Worm (Caenorhabditis elegans) whole organism, L4 larva: ENCODE results near the gene C15C7.4.

Experiments
- F44E2.7 ChIP-seq: fragments of 200-800 bp; sonication (Bioruptor generic); IDR thresholded peaks from 2 replicates; pipeline ENCODE4 v2.1.2; 2022; ENCODE audit warnings: missing genetic modification characterization, missing compliant biosample characterization
- T20F7.1 ChIP-seq: fragments of 200-800 bp; sonication (Bioruptor generic); optimal IDR thresholded peaks from 2 replicates; lab custom pipeline; 2018; ENCODE audit warnings: mild to moderate bottlenecking, missing genetic modification characterization, missing compliant biosample characterization
- T26A8.4 ChIP-seq: fragments of 200-800 bp; sonication (Bioruptor generic); IDR thresholded peaks from 2 replicates; pipeline ENCODE4 v1.3.6; 2022; ENCODE audit warnings: missing genetic modification characterization, missing compliant biosample characterization
- Y75B8A.6 ChIP-seq: fragments of 200-800 bp; sonication (Bioruptor generic); IDR thresholded peaks from 2 replicates; pipeline ENCODE4 v1.3.6; 2022; ENCODE audit warnings: missing genetic modification reagents, missing genetic modification characterization, missing compliant biosample characterization
- ZK337.2 ChIP-seq: fragments of 200-800 bp; sonication (Bioruptor generic); IDR thresholded peaks from 2 replicates; pipeline ENCODE4 v1.3.6; 2022; ENCODE audit warnings: missing genetic modification reagents, missing genetic modification characterization, missing compliant biosample characterization
- aha-1 ChIP-seq: fragments of 150-350 bp; peaks from one replicate; lab custom pipeline; 2014; ENCODE audit warnings: missing biosample characterization, missing genetic modification characterization
- aly-2 ChIP-seq: sonication (generic microtip); optimal IDR thresholded peaks from 2 replicates; lab custom pipeline; 2018; ENCODE audit warnings: missing biosample characterization, missing genetic modification characterization
- ama-1 ChIP-seq: fragments of 150-350 bp; optimal IDR thresholded peaks from 2 replicates; lab custom pipeline; 2014; ENCODE audit warnings: inconsistent platforms, mixed read lengths
- ceh-28 ChIP-seq: fragments of 150-350 bp; optimal IDR thresholded peaks from 2 replicates; lab custom pipeline; 2014; ENCODE audit warnings: missing biosample characterization, missing genetic modification reagents, missing genetic modification characterization
- ceh-32 ChIP-seq: sonication (generic microtip); optimal IDR thresholded peaks from 2 replicates; lab custom pipeline; 2016; ENCODE audit warnings: mild to moderate bottlenecking, missing genetic modification characterization, missing compliant biosample characterization; ENCODE audit not compliant: poor library complexity
- ceh-62 ChIP-seq: sonication (generic microtip); optimal IDR thresholded peaks from 2 replicates; lab custom pipeline; 2017; ENCODE audit warnings: missing biosample characterization, missing genetic modification characterization
- ceh-82 ChIP-seq: sonication (generic microtip); optimal IDR thresholded peaks from 2 replicates; lab custom pipeline; 2017; ENCODE audit warnings: missing biosample characterization, missing genetic modification characterization
- cey-2 ChIP-seq: sonication (generic microtip); optimal IDR thresholded peaks from 3 replicates; lab custom pipeline; 2017; ENCODE audit warnings: missing genetic modification characterization, mild to moderate bottlenecking, missing compliant biosample characterization, antibody characterized with exemption, borderline replicate concordance; ENCODE audit not compliant: insufficient read depth
- ctbp-1 ChIP-seq: fragments of 200-800 bp; sonication (Bioruptor generic); IDR thresholded peaks from 2 replicates; pipeline ENCODE4 v1.3.6; 2022; ENCODE audit warnings: missing genetic modification reagents, missing genetic modification characterization, missing compliant biosample characterization
- dmd-6 ChIP-seq: fragments of 200-800 bp; sonication (Bioruptor generic); IDR thresholded peaks from 2 replicates; pipeline ENCODE4 v1.3.6; 2022; ENCODE audit warnings: missing genetic modification reagents, missing genetic modification characterization, missing compliant biosample characterization
- dpl-1 ChIP-seq: fragments of 150-350 bp; optimal IDR thresholded peaks from 2 replicates; lab custom pipeline; 2014; ENCODE audit warnings: missing biosample characterization, missing genetic modification reagents, missing genetic modification characterization
- dve-1 ChIP-seq: sonication (generic microtip); optimal IDR thresholded peaks from 2 replicates; lab custom pipeline; 2017; ENCODE audit warnings: antibody characterized with exemption, mild to moderate bottlenecking, missing genetic modification characterization, missing compliant biosample characterization; ENCODE audit not compliant: insufficient read depth
- egl-27 ChIP-seq: sonication (generic microtip); optimal IDR thresholded peaks from 3 replicates; lab custom pipeline; 2017; ENCODE audit warnings: missing biosample characterization, missing genetic modification reagents, missing genetic modification characterization
- egl-43 ChIP-seq: fragments of 200-800 bp; sonication (Bioruptor generic); IDR thresholded peaks from 2 replicates; pipeline ENCODE4 v1.3.6; 2022; ENCODE audit warnings: missing genetic modification reagents, missing genetic modification characterization, missing compliant biosample characterization
- fos-1 ChIP-seq: fragments of 150-350 bp; optimal IDR thresholded peaks from 2 replicates; lab custom pipeline; 2014; ENCODE audit warnings: missing biosample characterization, missing genetic modification characterization
- hlh-30 ChIP-seq: sonication (generic microtip); optimal IDR thresholded peaks from 2 replicates; lab custom pipeline; 2017; ENCODE audit warnings: antibody characterized with exemption, mild to moderate bottlenecking, missing genetic modification characterization, missing compliant biosample characterization; ENCODE audit not compliant: insufficient read depth
- lin-15B ChIP-seq: fragments of 150-350 bp; sonication (generic microtip); optimal IDR thresholded peaks from 3 replicates; lab custom pipeline; 2014; ENCODE audit warnings: missing biosample characterization, missing genetic modification characterization
- lsy-2 ChIP-seq, 2 experiments: fragments of 150-350 bp in 1 of 2; sonication (generic microtip) in 1 of 2; optimal IDR thresholded peaks; 2 replicates each; lab custom pipeline; 2014 to 2017; ENCODE audit warnings: missing biosample characterization in 2 of 2, missing genetic modification characterization in 2 of 2
- madf-5 ChIP-seq, 2 experiments: fragments of 200-800 bp; sonication (Bioruptor generic); IDR thresholded peaks; 2 replicates each; pipeline ENCODE4 v1.3.6; 2022; ENCODE audit warnings: missing compliant biosample characterization in 2 of 2, missing genetic modification characterization in 2 of 2
- madf-9 ChIP-seq: fragments of 200-800 bp; sonication (Bioruptor generic); conservative IDR thresholded peaks from 2 replicates; pipeline ENCODE4 v1.3.6; 2022; ENCODE audit warnings: missing genetic modification reagents, missing genetic modification characterization, missing compliant biosample characterization
- mep-1 ChIP-seq: fragments of 150-350 bp; sonication (generic microtip); optimal IDR thresholded peaks from 3 replicates; lab custom pipeline; 2014; ENCODE audit warnings: missing biosample characterization, missing genetic modification characterization
- mes-2 ChIP-seq: sonication (generic microtip); optimal IDR thresholded peaks from 2 replicates; lab custom pipeline; 2016; ENCODE audit warnings: missing genotype, mild to moderate bottlenecking, missing genetic modification characterization, missing compliant biosample characterization; ENCODE audit not compliant: poor library complexity, severe bottlenecking
- mxl-2 ChIP-seq: fragments of 200-800 bp; sonication (Bioruptor generic); conservative IDR thresholded peaks from 2 replicates; pipeline ENCODE4 v1.3.6; 2022; ENCODE audit warnings: missing genetic modification reagents, missing genetic modification characterization, missing compliant biosample characterization
- mxl-3 ChIP-seq: fragments of 200-800 bp; sonication (Bioruptor generic); optimal IDR thresholded peaks from 2 replicates; lab custom pipeline; 2018; ENCODE audit warnings: mild to moderate bottlenecking, missing genetic modification characterization, missing compliant biosample characterization
- nhr-10 ChIP-seq: fragments of 150-350 bp; optimal IDR thresholded peaks from 2 replicates; lab custom pipeline; 2014; ENCODE audit warnings: missing biosample characterization, missing genetic modification characterization
- nhr-111 ChIP-seq: fragments of 200-800 bp; sonication (Bioruptor generic); optimal IDR thresholded peaks from 2 replicates; lab custom pipeline; 2018; ENCODE audit warnings: mild to moderate bottlenecking, missing genetic modification characterization, missing compliant biosample characterization
- nhr-25 ChIP-seq: sonication (generic microtip); optimal IDR thresholded peaks from 2 replicates; lab custom pipeline; 2017; ENCODE audit warnings: missing genetic modification characterization, mild to moderate bottlenecking, missing compliant biosample characterization, antibody characterized with exemption, moderate library complexity, borderline replicate concordance; ENCODE audit not compliant: insufficient read depth
- nhr-41 ChIP-seq: fragments of 200-800 bp; sonication (Bioruptor generic); IDR thresholded peaks from 2 replicates; pipeline ENCODE4 v1.3.6; 2022; ENCODE audit warnings: missing genetic modification reagents, missing genetic modification characterization, missing compliant biosample characterization
- nhr-42 ChIP-seq: fragments of 200-800 bp; sonication (Bioruptor generic); IDR thresholded peaks from 2 replicates; pipeline ENCODE4 v1.3.6; 2022; ENCODE audit warnings: missing genetic modification characterization, missing compliant biosample characterization
- nhr-48 ChIP-seq: sonication (generic microtip); optimal IDR thresholded peaks from 2 replicates; lab custom pipeline; 2016; ENCODE audit warnings: mild to moderate bottlenecking, missing genetic modification characterization, missing compliant biosample characterization
- nhr-6 ChIP-seq: fragments of 150-350 bp; optimal IDR thresholded peaks from 2 replicates; lab custom pipeline; 2014; ENCODE audit warnings: missing biosample characterization, missing genetic modification characterization
- nhr-76 ChIP-seq: fragments of 150-350 bp; optimal IDR thresholded peaks from 2 replicates; lab custom pipeline; 2014; ENCODE audit warnings: missing biosample characterization, missing genetic modification characterization
- pqm-1 ChIP-seq: sonication (generic microtip); optimal IDR thresholded peaks from 2 replicates; lab custom pipeline; 2017; ENCODE audit warnings: missing biosample characterization, missing genetic modification characterization
- set-16 ChIP-seq: fragments of 200-800 bp; sonication (Bioruptor generic); IDR thresholded peaks from 2 replicates; pipeline ENCODE4 v1.3.6; 2022; ENCODE audit warnings: missing genetic modification reagents, missing genetic modification characterization, missing compliant biosample characterization
- snpc-4 ChIP-seq: fragments of 150-350 bp; optimal IDR thresholded peaks from 2 replicates; lab custom pipeline; 2014; ENCODE audit warnings: missing biosample characterization, missing genetic modification characterization
- spr-1 ChIP-seq: sonication (generic microtip); optimal IDR thresholded peaks from 2 replicates; lab custom pipeline; 2016; ENCODE audit warnings: mild to moderate bottlenecking, missing genetic modification characterization, missing compliant biosample characterization
- spr-3 ChIP-seq: fragments of 200-800 bp; sonication (Bioruptor generic); optimal IDR thresholded peaks from 2 replicates; lab custom pipeline; 2018; ENCODE audit warnings: mild to moderate bottlenecking, missing genetic modification characterization, missing compliant biosample characterization
- tra-1 ChIP-seq: fragments of 200-800 bp; sonication (Bioruptor generic); IDR thresholded peaks from 2 replicates; pipeline ENCODE4 v1.3.6; 2022; ENCODE audit warnings: missing genetic modification reagents, missing genetic modification characterization, missing compliant biosample characterization
- unc-39 ChIP-seq: sonication (generic microtip); optimal IDR thresholded peaks from 2 replicates; lab custom pipeline; 2017; ENCODE audit warnings: missing biosample characterization, missing genetic modification characterization
- unc-62 ChIP-seq, 3 experiments: fragments of 150-350 bp in 1 of 3; sonication (generic microtip); optimal IDR thresholded peaks in 2 of 3; peaks in 1 of 3; 1 replicate in 1 of 3; 2 replicates in 2 of 3; lab custom pipeline; 2014 to 2017; ENCODE audit warnings: missing biosample characterization in 3 of 3, missing genetic modification characterization in 3 of 3, missing genetic modification reagents in 3 of 3, missing genotype in 1 of 3
- vab-7 ChIP-seq: fragments of 200-800 bp; sonication (Bioruptor generic); IDR thresholded peaks from 2 replicates; pipeline ENCODE4 v1.3.6; 2022; ENCODE audit warnings: missing genetic modification reagents, missing genetic modification characterization, missing compliant biosample characterization
- zfp-3 ChIP-seq: fragments of 200-800 bp; sonication (Bioruptor generic); conservative IDR thresholded peaks from 2 replicates; pipeline ENCODE4 v1.3.6; 2022; ENCODE audit warnings: missing genetic modification reagents, missing genetic modification characterization, missing compliant biosample characterization
- zip-11 ChIP-seq: fragments of 200-800 bp; sonication (Bioruptor generic); IDR thresholded peaks from 2 replicates; pipeline ENCODE4 v1.3.6; 2022; ENCODE audit warnings: missing genetic modification characterization, missing compliant biosample characterization
- zip-2 ChIP-seq: fragments of 150-350 bp; optimal IDR thresholded peaks from 2 replicates; lab custom pipeline; 2014; ENCODE audit warnings: missing biosample characterization, missing genetic modification characterization
- ztf-7 ChIP-seq: fragments of 150-350 bp; optimal IDR thresholded peaks from 2 replicates; lab custom pipeline; 2014; ENCODE audit warnings: missing biosample characterization, missing genetic modification characterization

The C15C7.4 gene

DNA sequence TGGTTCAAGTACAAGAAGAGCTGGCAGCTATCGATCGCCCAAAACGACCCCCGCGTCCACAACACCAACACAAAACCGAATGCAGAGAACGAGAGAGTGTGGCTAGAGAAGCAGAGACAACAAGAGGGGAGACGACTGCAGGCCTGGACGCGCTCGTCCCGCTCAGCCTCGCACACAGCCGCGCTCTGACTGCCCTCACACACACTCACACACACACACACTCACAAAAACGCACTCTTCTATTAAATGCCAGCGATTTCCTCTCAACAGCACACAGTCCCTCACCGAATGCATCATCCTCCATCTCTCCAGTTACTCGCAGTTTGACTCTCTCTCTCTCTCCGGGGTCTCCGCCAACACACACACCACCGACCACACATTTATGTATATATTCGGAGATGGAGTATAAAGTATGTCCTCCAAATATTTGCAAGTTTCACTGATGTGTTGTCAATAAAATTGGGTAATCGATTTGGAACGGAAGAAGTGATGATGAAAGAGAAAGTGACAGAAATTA lies 17.7 kb upstream of the C15C7.4 start (continued):
- TF ChIP-seq egl-27 (tag; lab: Kevin White, UChicago) (no peak), nhr-25 (tag; lab: Kevin White, UChicago) (peak; percentile 96), zfp-3 (GFP tag; lab: Robert Waterston, UW) (peak; percentile 54; the same call in 1 of the 2 replicates), ceh-28 (tag; lab: Kevin White, UChicago) (peak; percentile 60), F44E2.7 (GFP tag; lab: Robert Waterston, UW) (0 out of 2 replicates have a peak, but pooled peaks have one; percentile 3), dmd-6 (GFP tag; lab: Robert Waterston, UW) (peak; percentile 87), fos-1 (tag; lab: Kevin White, UChicago) (no peak), aly-2 (no peak), ama-1 (no peak), hlh-30 (tag; lab: Kevin White, UChicago) (peak; percentile 86), madf-5 (GFP tag; IDR thresholded peaks at IDR 0.05; lab: Robert Waterston, UW) (no peak), tra-1 (peak; percentile 72), pqm-1 (tag; lab: Kevin White, UChicago) (peak; percentile 13), madf-9 (peak; percentile 90), dpl-1 (GFP tag; lab: Kevin White, UChicago) (peak; percentile 41), nhr-48 (tag; lab: Kevin White, UChicago) (peak; percentile 84), nhr-42 (peak; percentile 61; the same call in 1 of the 2 replicates), lsy-2 (tag; optimal IDR thresholded peaks at IDR 0.05; lab: Kevin White, UChicago) (peak; percentile 84 to 85), cey-2 (tag; lab: Kevin White, UChicago) (no peak), Y75B8A.6 (GFP tag; lab: Robert Waterston, UW) (0 out of 2 replicates have a peak, but pooled peaks have one; percentile 67), nhr-41 (GFP tag; lab: Robert Waterston, UW) (no peak), mep-1 (peak; percentile 98), nhr-6 (tag; lab: Kevin White, UChicago) (peak; percentile 83), spr-1 (tag; lab: Kevin White, UChicago) (peak; percentile 85), unc-62 (GFP tag; optimal IDR thresholded peaks at IDR 0.05 in 1 of 2; lab: Kevin White, UChicago) (peak in 1 of 2 experiments; percentile 100), unc-62 (tag; optimal IDR thresholded peaks at IDR 0.05; lab: Kevin White, UChicago) (no peak), nhr-76 (tag; lab: Kevin White, UChicago) (no peak), ceh-62 (tag; lab: Kevin White, UChicago) (no peak), zip-2 (tag; lab: Kevin White, UChicago) (peak; percentile 23), T26A8.4 (GFP tag; lab: Robert Waterston, UW) (peak; percentile 71), mes-2 (tag; lab: Kevin White, UChicago) (peak; percentile 83), egl-43 (GFP tag; lab: Robert Waterston, UW) (no peak), mxl-3 (GFP tag; lab: Kevin White, UChicago) (peak; percentile 92), mxl-2 (GFP tag; lab: Robert Waterston, UW) (no peak; the same call in 1 of the 2 replicates), zip-11 (GFP tag; lab: Robert Waterston, UW) (no peak), aha-1 (tag; lab: Kevin White, UChicago) (peak; percentile 98), set-16 (GFP tag; lab: Robert Waterston, UW) (peak; percentile 95), ceh-32 (tag; lab: Kevin White, UChicago) (peak; percentile 56), nhr-10 (tag; lab: Kevin White, UChicago) (peak; percentile 74), dve-1 (tag; lab: Kevin White, UChicago) (peak; percentile 92), spr-3 (GFP tag; lab: Kevin White, UChicago) (peak; percentile 36), vab-7 (GFP tag; lab: Robert Waterston, UW) (peak; percentile 66), ctbp-1 (GFP tag; lab: Robert Waterston, UW) (peak; percentile 95), lin-15B (tag; lab: Kevin White, UChicago) (no peak), snpc-4 (tag; lab: Kevin White, UChicago) (no peak), ceh-82 (tag; lab: Kevin White, UChicago) (no peak), T20F7.1 (GFP tag; lab: Kevin White, UChicago) (no peak), ztf-7 (tag; lab: Kevin White, UChicago) (peak; percentile 24), ZK337.2 (no peak), nhr-111 (GFP tag; lab: Kevin White, UChicago) (peak; percentile 28), unc-39 (peak; percentile 65)
